Worm (Caenorhabditis elegans) whole organism, L1 larva: ENCODE data around the gene ZK250.2.
"Not testable (repeated sequence)": the region's sequence is repeated elsewhere in the genome, so short reads cannot be mapped to it uniquely, and the experiment has no call there.

ENCODE experiments used
- C16A3.4 ChIP-seq: fragments of 150-350 bp; optimal IDR thresholded peaks from 2 replicates; lab custom pipeline; 2014; ENCODE audit warnings: missing biosample characterization, missing genetic modification characterization
- C34B4.2 ChIP-seq: sonication (generic microtip); optimal IDR thresholded peaks from 2 replicates; lab custom pipeline; 2017; ENCODE audit warnings: mild to moderate bottlenecking, missing genetic modification characterization, missing compliant biosample characterization
- F16B12.6 ChIP-seq: fragments of 150-350 bp; optimal IDR thresholded peaks from 2 replicates; lab custom pipeline; 2014; ENCODE audit warnings: missing biosample characterization, missing genetic modification characterization
- Y116A8C.19 ChIP-seq: sonication (generic microtip); optimal IDR thresholded peaks from 2 replicates; lab custom pipeline; 2016; ENCODE audit warnings: missing compliant biosample characterization, missing genetic modification characterization, borderline replicate concordance
- alr-1 ChIP-seq: fragments of 200-800 bp; sonication (Bioruptor generic); optimal IDR thresholded peaks from 2 replicates; lab custom pipeline; 2018; ENCODE audit warnings: borderline replicate concordance, mild to moderate bottlenecking, missing genetic modification characterization, missing compliant biosample characterization
- aly-2 ChIP-seq: fragments of 150-350 bp; optimal IDR thresholded peaks from 2 replicates; lab custom pipeline; 2014; ENCODE audit warnings: missing biosample characterization, missing genetic modification characterization
- blmp-1 ChIP-seq: fragments of 150-350 bp; optimal IDR thresholded peaks from 2 replicates; lab custom pipeline; 2014; ENCODE audit warnings: missing biosample characterization, missing genetic modification characterization
- ceh-63 ChIP-seq: fragments of 200-800 bp; sonication (Bioruptor generic); optimal IDR thresholded peaks from 2 replicates; lab custom pipeline; 2018; ENCODE audit warnings: mild to moderate bottlenecking, missing genetic modification characterization, missing compliant biosample characterization
- ceh-82 ChIP-seq, 3 experiments: fragments of 150-350 bp in 1 of 3; sonication (generic microtip) in 2 of 3; optimal IDR thresholded peaks; 2 replicates each; lab custom pipeline; 2014 to 2017; ENCODE audit warnings: missing biosample characterization in 3 of 3, missing genetic modification characterization in 3 of 3
- ces-1 ChIP-seq: fragments of 150-350 bp; optimal IDR thresholded peaks from 2 replicates; lab custom pipeline; 2014; ENCODE audit warnings: missing biosample characterization, missing genetic modification reagents, missing genetic modification characterization
- dpl-1 ChIP-seq, 3 experiments: fragments of 150-350 bp in 2 of 3; sonication (generic microtip) in 1 of 3; optimal IDR thresholded peaks; 2 replicates each; lab custom pipeline; 2014 to 2017; ENCODE audit warnings: missing biosample characterization in 3 of 3, missing genetic modification characterization in 3 of 3, missing genetic modification reagents in 3 of 3
- dsc-1 ChIP-seq: sonication (generic microtip); optimal IDR thresholded peaks from 2 replicates; lab custom pipeline; 2016; ENCODE audit warnings: mild to moderate bottlenecking, missing genetic modification characterization, missing compliant biosample characterization
- efl-1 ChIP-seq, 4 experiments: fragments of 150-350 bp; optimal IDR thresholded peaks in 3 of 4; peaks in 1 of 4; 1 replicate in 1 of 4; 2 replicates in 3 of 4; lab custom pipeline; 2014; ENCODE audit warnings: missing biosample characterization in 2 of 4, missing genetic modification characterization in 2 of 4, missing genetic modification reagents in 2 of 4
- egl-13 ChIP-seq: sonication (generic microtip); optimal IDR thresholded peaks from 2 replicates; lab custom pipeline; 2016; ENCODE audit warnings: missing genotype, missing genetic modification reagents, missing genetic modification characterization, missing compliant biosample characterization
- egl-27 ChIP-seq, 2 experiments: fragments of 150-350 bp in 1 of 2; sonication (generic microtip); optimal IDR thresholded peaks; 3 replicates each; lab custom pipeline; 2017 to 2018; ENCODE audit warnings: missing biosample characterization in 2 of 2, missing genetic modification characterization in 2 of 2, missing genetic modification reagents in 2 of 2
- elt-2 ChIP-seq: sonication (generic microtip); optimal IDR thresholded peaks from 2 replicates; lab custom pipeline; 2016; ENCODE audit warnings: missing genetic modification characterization, mild to moderate bottlenecking, inconsistent platforms, missing compliant biosample characterization, missing genetic modification reagents
- elt-3 ChIP-seq, 6 experiments: fragments of 150-350 bp in 1 of 6; sonication (generic microtip); optimal IDR thresholded peaks; 2 replicates each; lab custom pipeline; 2017 to 2018; ENCODE audit warnings: missing biosample characterization in 6 of 6, missing genetic modification characterization in 6 of 6, inconsistent platforms in 1 of 6
- fkh-10 ChIP-seq: sonication (generic microtip); optimal IDR thresholded peaks from 2 replicates; lab custom pipeline; 2017; ENCODE audit warnings: missing biosample characterization, missing genetic modification reagents, missing genetic modification characterization
- fkh-4 ChIP-seq: sonication (generic microtip); optimal IDR thresholded peaks from 2 replicates; lab custom pipeline; 2016; ENCODE audit warnings: missing compliant biosample characterization, missing genetic modification characterization, borderline replicate concordance
- fkh-8 ChIP-seq: sonication (generic microtip); optimal IDR thresholded peaks from 2 replicates; lab custom pipeline; 2016; ENCODE audit warnings: mild to moderate bottlenecking, missing genetic modification characterization, missing compliant biosample characterization
- grh-1 ChIP-seq: fragments of 200-800 bp; sonication (Bioruptor generic); IDR thresholded peaks from 2 replicates; pipeline ENCODE4 v1.3.6; 2022; ENCODE audit warnings: missing genetic modification reagents, missing genetic modification characterization, missing compliant biosample characterization
- jun-1 ChIP-seq: fragments of 150-350 bp; optimal IDR thresholded peaks from 2 replicates; lab custom pipeline; 2014; ENCODE audit warnings: missing biosample characterization, missing genetic modification reagents, missing genetic modification characterization
- lin-13 ChIP-seq: fragments of 150-350 bp; optimal IDR thresholded peaks from 2 replicates; lab custom pipeline; 2014; ENCODE audit warnings: missing biosample characterization, missing genetic modification reagents, missing genetic modification characterization
- lin-15B ChIP-seq: fragments of 150-350 bp; sonication (generic microtip); optimal IDR thresholded peaks from 3 replicates; lab custom pipeline; 2014; ENCODE audit warnings: missing biosample characterization, missing genetic modification characterization
- lin-35 ChIP-seq, 2 experiments: fragments of 150-350 bp; optimal IDR thresholded peaks; 2 replicates each; lab custom pipeline; 2014; ENCODE audit warnings: missing biosample characterization in 2 of 2, missing genetic modification characterization in 2 of 2, missing genetic modification reagents in 2 of 2
- mab-9 ChIP-seq: fragments of 200-800 bp; sonication (Bioruptor generic); IDR thresholded peaks from 2 replicates; pipeline ENCODE4 v1.3.6; 2022; ENCODE audit warnings: missing genetic modification reagents, missing genetic modification characterization, missing compliant biosample characterization
- mep-1 ChIP-seq: fragments of 150-350 bp; optimal IDR thresholded peaks from 2 replicates; lab custom pipeline; 2014; ENCODE audit warnings: missing biosample characterization, missing genetic modification characterization
- nhr-11 ChIP-seq: fragments of 150-350 bp; optimal IDR thresholded peaks from 2 replicates; lab custom pipeline; 2014; ENCODE audit warnings: missing biosample characterization, missing genetic modification characterization
- nhr-12 ChIP-seq: sonication (generic microtip); optimal IDR thresholded peaks from 2 replicates; lab custom pipeline; 2017; ENCODE audit warnings: missing biosample characterization, missing genetic modification characterization
- nhr-19 ChIP-seq: fragments of 200-800 bp; sonication (Bioruptor generic); conservative IDR thresholded peaks from 2 replicates; pipeline ENCODE4 v1.3.6; 2022; ENCODE audit warnings: missing genetic modification characterization, missing compliant biosample characterization
- nhr-71 ChIP-seq: sonication (generic microtip); optimal IDR thresholded peaks from 2 replicates; lab custom pipeline; 2016; ENCODE audit warnings: mild to moderate bottlenecking, missing genetic modification characterization, moderate library complexity, missing compliant biosample characterization
- nhr-90 ChIP-seq: sonication (generic microtip); optimal IDR thresholded peaks from 2 replicates; lab custom pipeline; 2016; ENCODE audit warnings: mild to moderate bottlenecking, missing genetic modification characterization, missing compliant biosample characterization; ENCODE audit not compliant: poor library complexity
- pqm-1 ChIP-seq: sonication (generic microtip); optimal IDR thresholded peaks from 3 replicates; lab custom pipeline; 2017; ENCODE audit warnings: missing biosample characterization, missing genetic modification characterization
- rnt-1 ChIP-seq: sonication (generic microtip); optimal IDR thresholded peaks from 2 replicates; lab custom pipeline; 2016; ENCODE audit warnings: mild to moderate bottlenecking, missing genetic modification characterization, moderate library complexity, missing compliant biosample characterization
- skn-1 ChIP-seq: fragments of 150-350 bp; optimal IDR thresholded peaks from 2 replicates; lab custom pipeline; 2014; ENCODE audit warnings: missing biosample characterization, missing genetic modification characterization
- sptf-1 ChIP-seq: fragments of 150-350 bp; optimal IDR thresholded peaks from 2 replicates; lab custom pipeline; 2014; ENCODE audit warnings: missing biosample characterization, missing genetic modification characterization
- tlp-1 ChIP-seq: fragments of 150-350 bp; optimal IDR thresholded peaks from 2 replicates; lab custom pipeline; 2014; ENCODE audit warnings: missing biosample characterization, missing genetic modification characterization
- unc-62 ChIP-seq: fragments of 150-350 bp; optimal IDR thresholded peaks from 2 replicates; lab custom pipeline; 2014; ENCODE audit warnings: missing biosample characterization, missing genetic modification reagents, missing genetic modification characterization
- unc-86 ChIP-seq: sonication (generic microtip); optimal IDR thresholded peaks from 2 replicates; lab custom pipeline; 2016; ENCODE audit warnings: missing genetic modification characterization, missing compliant biosample characterization
- unc-98 ChIP-seq: fragments of 200-800 bp; sonication (Bioruptor generic); IDR thresholded peaks from 2 replicates; pipeline ENCODE4 v1.3.6; 2022; ENCODE audit warnings: missing genetic modification characterization, missing compliant biosample characterization
- vab-15 ChIP-seq: sonication (generic microtip); optimal IDR thresholded peaks from 2 replicates; lab custom pipeline; 2017; ENCODE audit warnings: missing genotype, mild to moderate bottlenecking, missing genetic modification characterization, missing compliant biosample characterization
- zip-4 ChIP-seq: fragments of 200-800 bp; sonication (Bioruptor generic); optimal IDR thresholded peaks from 2 replicates; lab custom pipeline; 2018; ENCODE audit warnings: mild to moderate bottlenecking, missing genetic modification characterization, moderate library complexity, missing compliant biosample characterization

The ZK250.2 gene

DNA sequence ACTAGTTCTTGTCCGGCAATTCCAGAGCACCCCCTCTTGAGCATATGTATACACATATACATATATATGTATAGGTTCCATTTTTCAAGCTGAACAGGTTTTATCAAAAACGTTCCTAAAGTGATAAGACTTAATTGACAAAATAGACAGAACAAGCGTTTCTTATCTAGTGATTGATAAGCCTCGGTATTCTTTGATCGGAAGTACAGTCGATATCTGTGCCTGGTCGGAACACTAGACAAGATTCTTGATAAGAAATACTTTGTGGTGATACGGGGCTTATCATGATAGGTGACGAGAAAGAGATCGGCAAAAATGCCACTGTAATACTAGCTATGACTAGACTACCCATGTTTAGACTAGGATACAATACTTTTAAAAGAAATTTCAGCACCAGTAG is 626 bp downstream of the ZK250.2 start (continued):
- TF ChIP-seq C16A3.4 (tag; lab: Kevin White, UChicago) (no peak), zip-4 (no peak), Y116A8C.19 (tag; lab: Kevin White, UChicago) (no peak), jun-1 (tag; lab: Kevin White, UChicago) (peak; percentile 64), ceh-63 (GFP tag; lab: Kevin White, UChicago) (no peak), ceh-82 (tag; optimal IDR thresholded peaks at IDR 0.05; lab: Kevin White, UChicago) (no peak), nhr-12 (tag; lab: Kevin White, UChicago) (no peak), lin-13 (GFP tag; lab: Kevin White, UChicago) (no peak), egl-27 (tag; optimal IDR thresholded peaks at IDR 0.05; lab: Kevin White, UChicago) (no peak), C34B4.2 (tag; lab: Kevin White, UChicago) (no peak), dsc-1 (no peak), ces-1 (GFP tag; lab: Kevin White, UChicago) (no peak)

DNA sequence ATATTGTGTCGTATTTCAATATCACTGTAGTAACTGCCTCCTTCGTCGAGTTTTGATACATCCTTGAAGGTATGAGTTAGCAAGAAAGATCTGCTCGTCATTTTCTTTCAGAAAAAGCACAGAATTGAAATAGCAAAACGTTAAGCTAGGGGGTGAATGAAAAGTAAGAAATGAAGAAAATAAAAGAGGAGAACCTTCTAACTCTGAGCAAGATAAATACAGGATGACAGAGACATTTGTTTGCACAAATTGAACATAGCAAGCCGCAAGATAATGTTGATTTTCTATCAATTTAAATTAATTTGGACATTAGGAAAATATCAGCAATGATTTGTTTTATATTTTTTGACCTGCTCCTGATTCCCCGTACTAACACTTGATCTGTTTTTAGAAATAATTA is 7.1 kb downstream of the ZK250.2 start, which contains the start of gene math-49:
TSS of gene math-49 (minus strand) at position 101 of the 400 bp plus-strand sequence.
- TF ChIP-seq skn-1 (tag; lab: Kevin White, UChicago); C16A3.4 (tag; lab: Kevin White, UChicago); mab-9 (GFP tag; lab: Robert Waterston, UW): not testable (repeated sequence)

DNA sequence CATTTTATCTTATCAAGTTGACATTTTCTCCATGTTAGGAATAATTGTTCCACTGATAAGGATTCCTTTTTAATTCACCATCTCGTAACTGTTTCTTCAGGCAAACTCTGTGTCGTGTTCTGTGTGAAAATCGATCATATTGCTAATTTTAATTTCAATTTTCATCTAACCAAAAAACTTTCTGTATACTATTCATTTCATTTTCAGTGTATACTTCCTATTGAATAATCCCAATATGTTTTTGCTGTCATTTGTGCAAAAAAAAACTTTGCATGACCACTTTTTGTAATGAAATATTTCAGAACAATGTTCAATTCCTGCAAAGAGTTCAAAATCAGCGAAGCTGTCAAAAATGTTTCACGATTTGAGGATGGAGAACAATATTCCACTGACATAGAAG is 38.5 kb downstream of the ZK250.2 start, which contains the start of gene Y16E11A.4:
TSS of gene Y16E11A.4 (plus strand) at position 301 of the 400 bp plus-strand sequence.
- TF ChIP-seq unc-86 (no peak), rnt-1 (no peak), sptf-1 (tag; lab: Kevin White, UChicago) (no peak), fkh-4 (tag; lab: Kevin White, UChicago) (no peak), dpl-1 (GFP tag; optimal IDR thresholded peaks at IDR 0.05; lab: Kevin White, UChicago) (no peak), unc-62 (GFP tag; lab: Kevin White, UChicago) (no peak), jun-1 (tag; lab: Kevin White, UChicago) (no peak), egl-13 (tag; lab: Kevin White, UChicago) (no peak), nhr-12 (tag; lab: Kevin White, UChicago) (no peak), grh-1 (GFP tag; lab: Robert Waterston, UW) (no peak), nhr-11 (tag; lab: Kevin White, UChicago) (no peak), pqm-1 (tag; lab: Kevin White, UChicago) (no peak)

DNA sequence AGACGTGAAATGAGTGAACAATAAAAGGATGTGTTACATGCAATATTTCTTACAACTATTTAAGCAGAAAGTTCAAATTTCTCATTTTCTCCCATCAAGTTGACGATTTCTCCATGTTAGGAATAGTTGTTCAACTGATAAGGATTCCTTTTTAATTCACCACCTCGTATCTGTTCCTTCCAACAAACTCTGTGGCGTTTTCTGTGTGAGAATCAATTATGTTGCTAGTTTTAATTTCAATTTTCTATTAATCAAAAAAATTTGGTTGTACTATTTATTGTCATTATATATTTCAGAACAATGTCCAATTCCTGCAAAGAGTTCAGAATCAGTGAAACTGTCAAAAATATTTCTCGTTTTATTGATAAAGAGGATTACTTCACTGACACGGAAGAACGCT is 40.5 kb downstream of the ZK250.2 start, which contains the start of gene math-44:
TSS of gene math-44 (plus strand) at position 301 of the 400 bp plus-strand sequence.
- TF ChIP-seq tlp-1 (tag; lab: Kevin White, UChicago): no peak
- no peak for TF ChIP-seq efl-1 (optimal IDR thresholded peaks at IDR 0.05; lab: Kevin White, UChicago)
- peak in 1 of 2 experiments; percentile 30 for TF ChIP-seq efl-1 (GFP tag; optimal IDR thresholded peaks at IDR 0.05 in 1 of 2; lab: Kevin White, UChicago)

DNA sequence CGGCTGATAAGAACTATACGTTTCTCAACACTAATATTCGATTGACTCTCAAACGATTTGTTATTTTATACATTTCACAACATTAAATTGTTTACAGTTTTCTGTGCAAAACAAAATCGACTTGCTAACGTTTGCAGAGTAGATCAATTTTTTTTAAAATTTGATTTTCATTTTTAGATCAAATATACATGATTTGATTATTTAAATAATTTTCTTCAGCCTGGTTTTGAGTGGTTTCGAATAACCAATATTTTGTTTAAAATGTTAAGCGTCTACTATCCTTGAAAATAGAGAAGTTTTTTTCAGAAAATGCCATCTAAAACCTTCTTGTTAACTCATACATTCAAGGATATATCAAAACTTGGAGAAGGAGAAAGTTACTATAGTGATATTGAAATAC is 45.2 kb downstream of the ZK250.2 start, which contains the start of gene math-21:
TSS of gene math-21 (plus strand) at position 301 of the 400 bp plus-strand sequence.
- TF ChIP-seq fkh-8 (tag; lab: Kevin White, UChicago): no peak
- TF ChIP-seq nhr-19: no peak
- no peak for TF ChIP-seq mep-1 (tag; lab: Kevin White, UChicago)
- TF ChIP-seq F16B12.6 (tag; lab: Kevin White, UChicago): no peak
- no peak for TF ChIP-seq blmp-1 (tag; lab: Kevin White, UChicago)

DNA sequence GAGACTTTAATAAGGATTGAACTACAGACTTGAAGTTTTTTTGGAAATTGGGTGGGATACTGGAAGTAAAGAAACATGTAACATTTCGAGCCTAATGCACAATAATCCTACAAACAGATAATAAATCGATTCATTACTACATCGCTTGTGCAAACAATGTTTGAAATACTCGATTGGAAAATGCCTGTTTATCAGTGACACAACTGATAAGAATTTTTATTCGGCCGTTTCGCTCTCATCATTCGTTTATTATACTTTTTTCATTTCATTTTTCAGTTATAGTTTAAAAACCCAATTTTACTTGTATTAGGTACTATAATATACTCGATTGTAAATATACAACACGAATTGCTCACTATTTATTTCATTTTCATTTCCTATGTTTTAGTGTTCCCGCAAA is 47.3 kb downstream of the ZK250.2 start:
- peak in 1 of 2 experiments; percentile 14 for TF ChIP-seq lin-35 (GFP tag; optimal IDR thresholded peaks at IDR 0.05; lab: Kevin White, UChicago)
- no peak for TF ChIP-seq alr-1 (tag; lab: Kevin White, UChicago)
- TF ChIP-seq nhr-90: no peak
- no peak for TF ChIP-seq fkh-10 (GFP tag; lab: Kevin White, UChicago)
- TF ChIP-seq fkh-8 (tag; lab: Kevin White, UChicago): no peak
- TF ChIP-seq aly-2 (tag; lab: Kevin White, UChicago): no peak
- TF ChIP-seq unc-98 (GFP tag; lab: Robert Waterston, UW): no peak
- no peak for TF ChIP-seq elt-3 (tag; optimal IDR thresholded peaks at IDR 0.05; lab: Kevin White, UChicago)
- no peak for TF ChIP-seq lin-15B (tag; lab: Kevin White, UChicago)
- peak; percentile 27 for TF ChIP-seq pqm-1 (tag; lab: Kevin White, UChicago)
- TF ChIP-seq elt-2 (tag; lab: Kevin White, UChicago): peak; percentile 84
- TF ChIP-seq nhr-71 (tag; lab: Kevin White, UChicago): no peak
- no peak for TF ChIP-seq vab-15 (tag; lab: Kevin White, UChicago)
- TF ChIP-seq C34B4.2 (tag; lab: Kevin White, UChicago): no peak
